Worm (Caenorhabditis elegans): ENCODE measurements around the gene T04C12.9.

- TF ChIP-seq unc-39 (tag; optimal IDR thresholded peaks at IDR 0.05) (no peak), ceh-43 (GFP tag; optimal IDR thresholded peaks at IDR 0.05) (no peak), nhr-12 (tag; optimal IDR thresholded peaks at IDR 0.05) (no peak), lsy-2 (tag; optimal IDR thresholded peaks at IDR 0.05) (no peak), elt-1 (tag; optimal IDR thresholded peaks at IDR 0.05; ENCODE audit: borderline replicate concordance, insufficient read depth) (no peak), blmp-1 (tag; optimal IDR thresholded peaks at IDR 0.05) (no peak), elt-3 (tag; optimal IDR thresholded peaks at IDR 0.05) (no peak)
Observed at ce11 chrV:11082964-11083363, 19.9 kb upstream of the T04C12.9 start.
